Worm (Caenorhabditis elegans) whole organism, early embryonic: ENCODE measurements around the gene clec-50.

Experiments
- B0310.2 ChIP-seq: sonication (generic microtip); optimal IDR thresholded peaks from 2 replicates; lab custom pipeline; 2016; ENCODE audit warnings: mild to moderate bottlenecking, missing genetic modification characterization, missing compliant biosample characterization
- F13C5.2 ChIP-seq: sonication (generic microtip); optimal IDR thresholded peaks from 2 replicates; lab custom pipeline; 2017; ENCODE audit warnings: mild to moderate bottlenecking, missing genetic modification characterization, inconsistent platforms, missing compliant biosample characterization
- aly-1 ChIP-seq: sonication (generic microtip); optimal IDR thresholded peaks from 2 replicates; lab custom pipeline; 2016; ENCODE audit warnings: missing genetic modification characterization, missing compliant biosample characterization
- ama-1 ChIP-seq: fragments of 150-350 bp; optimal IDR thresholded peaks from 2 replicates; lab custom pipeline; 2014
- ceh-13 ChIP-seq: fragments of 200-800 bp; sonication (Bioruptor generic); optimal IDR thresholded peaks from 2 replicates; lab custom pipeline; 2018; ENCODE audit warnings: mild to moderate bottlenecking, missing genetic modification characterization, missing compliant biosample characterization
- ceh-36 ChIP-seq: sonication (generic microtip); optimal IDR thresholded peaks from 2 replicates; lab custom pipeline; 2016; ENCODE audit warnings: missing genetic modification characterization, inconsistent platforms, missing compliant biosample characterization
- ets-7 ChIP-seq: sonication (generic microtip); optimal IDR thresholded peaks from 2 replicates; lab custom pipeline; 2016; ENCODE audit warnings: missing genotype, missing genetic modification characterization, missing compliant biosample characterization
- flt-1 ChIP-seq: fragments of 200-800 bp; sonication (Bioruptor generic); IDR thresholded peaks from 2 replicates; pipeline ENCODE4 v1.3.6; 2022; ENCODE audit warnings: missing genetic modification characterization, missing compliant biosample characterization
- hmbx-1 ChIP-seq: sonication (generic microtip); optimal IDR thresholded peaks from 2 replicates; lab custom pipeline; 2016; ENCODE audit warnings: mild to moderate bottlenecking, missing genetic modification characterization, missing compliant biosample characterization
- hmg-4 ChIP-seq: fragments of 200-800 bp; sonication (Bioruptor generic); optimal IDR thresholded peaks from 2 replicates; lab custom pipeline; 2018; ENCODE audit warnings: mild to moderate bottlenecking, missing genetic modification characterization, missing compliant biosample characterization
- hnd-1 ChIP-seq: sonication (generic microtip); optimal IDR thresholded peaks from 2 replicates; lab custom pipeline; 2016; ENCODE audit warnings: missing genetic modification characterization, missing compliant biosample characterization
- pes-1 ChIP-seq: fragments of 200-800 bp; sonication (Bioruptor generic); IDR thresholded peaks from 2 replicates; pipeline ENCODE4 v1.3.6; 2022; ENCODE audit warnings: missing genetic modification reagents, missing genetic modification characterization, missing compliant biosample characterization
- scrt-1 ChIP-seq: fragments of 200-800 bp; sonication (Bioruptor generic); IDR thresholded peaks from 2 replicates; pipeline ENCODE4 v1.3.6; 2022; ENCODE audit warnings: missing genetic modification characterization, missing compliant biosample characterization
- sea-1 ChIP-seq: fragments of 200-800 bp; sonication (Bioruptor generic); conservative IDR thresholded peaks from 2 replicates; pipeline ENCODE4 v1.3.6; 2022; ENCODE audit warnings: missing genetic modification characterization, missing compliant biosample characterization
- tbx-11 ChIP-seq: fragments of 200-800 bp; sonication (Bioruptor generic); IDR thresholded peaks from 2 replicates; pipeline ENCODE4 v1.3.6; 2022; ENCODE audit warnings: missing genetic modification characterization, missing compliant biosample characterization
- tbx-37 ChIP-seq: fragments of 200-800 bp; sonication (Bioruptor generic); conservative IDR thresholded peaks from 2 replicates; pipeline ENCODE4 v1.3.6; 2022; ENCODE audit warnings: missing genetic modification reagents, missing genetic modification characterization, missing compliant biosample characterization
- tra-4 ChIP-seq: sonication (generic microtip); optimal IDR thresholded peaks from 2 replicates; lab custom pipeline; 2017; ENCODE audit warnings: missing genetic modification characterization, missing compliant biosample characterization

The clec-50 gene

DNA sequence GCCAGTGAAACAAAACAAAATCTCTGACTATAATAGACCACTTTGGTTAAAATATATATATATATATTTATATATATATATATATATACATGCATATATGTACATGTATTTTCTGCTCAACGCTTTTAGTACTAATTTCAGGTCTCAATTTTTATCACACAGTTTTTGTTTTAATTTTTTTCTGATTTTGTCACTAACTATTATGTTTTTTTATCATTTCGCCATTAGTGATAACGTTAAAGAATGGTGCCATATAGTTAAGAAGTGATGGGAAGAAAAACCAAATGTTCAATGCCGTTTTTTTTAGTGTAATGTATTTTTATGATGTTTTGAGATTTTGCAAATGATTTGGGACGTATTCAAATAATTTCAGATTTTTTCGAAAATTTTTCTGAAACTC is 837 bp downstream of the clec-50 start:
- no peak for TF ChIP-seq B0310.2
- TF ChIP-seq tbx-37 = no peak
- TF ChIP-seq flt-1 (GFP tag; lab: Robert Waterston, UW) = no peak
- TF ChIP-seq sea-1 (GFP tag; lab: Robert Waterston, UW) = no peak
- TF ChIP-seq hnd-1 (tag; lab: Kevin White, UChicago) = no peak
- TF ChIP-seq tra-4 (tag; lab: Kevin White, UChicago) = no peak
- TF ChIP-seq scrt-1 = no peak
- no peak for TF ChIP-seq hmbx-1 (tag; lab: Kevin White, UChicago)
- no peak for TF ChIP-seq aly-1 (tag; lab: Kevin White, UChicago)
- no peak for TF ChIP-seq tbx-11 (GFP tag; lab: Robert Waterston, UW)
- no peak for TF ChIP-seq ets-7 (tag; lab: Kevin White, UChicago)

DNA sequence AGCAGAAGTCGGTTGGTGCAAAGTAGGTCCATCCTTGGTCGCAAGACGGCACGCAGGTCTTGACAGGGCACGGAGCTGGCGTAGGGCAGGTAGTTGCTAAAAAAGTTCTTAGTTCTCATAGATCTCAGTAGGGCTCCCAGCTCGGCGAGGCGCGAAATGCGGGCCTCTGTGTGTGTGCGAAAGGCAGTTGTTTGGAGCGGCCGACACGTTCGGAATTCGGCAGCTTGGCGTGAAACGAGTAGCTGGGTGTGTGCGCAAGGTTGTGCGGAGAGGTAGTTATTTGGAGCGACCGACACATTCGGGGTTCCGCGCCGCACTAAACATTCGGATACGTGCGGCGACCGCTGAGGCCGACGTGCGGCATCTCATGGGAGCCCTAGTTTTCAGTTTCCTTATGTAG is 2.3 kb downstream of the clec-50 start:
- TF ChIP-seq scrt-1 = no peak
- TF ChIP-seq hnd-1 (tag; lab: Kevin White, UChicago) = no peak
- no peak for TF ChIP-seq hmg-4 (GFP tag; lab: Kevin White, UChicago)
- TF ChIP-seq B0310.2 = no peak
- TF ChIP-seq sea-1 (GFP tag; lab: Robert Waterston, UW) = no peak
- no peak for TF ChIP-seq tbx-11 (GFP tag; lab: Robert Waterston, UW)
- no peak for TF ChIP-seq aly-1 (tag; lab: Kevin White, UChicago)
- no peak for TF ChIP-seq ceh-36 (tag; lab: Kevin White, UChicago)
- no peak for TF ChIP-seq ceh-13 (GFP tag; lab: Kevin White, UChicago)

DNA sequence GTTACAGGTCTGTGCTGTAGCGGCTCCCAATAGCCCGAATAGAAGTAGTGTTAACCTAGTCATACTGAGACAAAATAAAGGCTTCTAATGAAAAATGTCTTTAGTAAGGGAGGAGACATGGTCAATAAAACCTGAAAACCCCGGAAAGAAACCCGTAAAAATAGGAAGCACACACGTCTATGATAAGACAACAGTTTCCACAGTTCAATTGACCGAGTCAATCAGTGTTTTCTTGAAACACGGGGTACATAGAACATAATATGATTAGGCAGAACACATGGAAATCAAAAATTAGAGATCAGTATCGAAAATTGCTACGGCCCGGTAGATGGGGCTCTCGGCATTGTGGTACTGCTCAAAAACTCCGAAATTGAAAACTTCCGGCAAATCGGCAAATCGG is 4.0 kb downstream of the clec-50 start, which contains the start of gene clec-49:
Gene clec-49 (minus strand): TSS at position 103 of the 400 bp plus-strand sequence.
- TF ChIP-seq ama-1 (lab: Kevin White, UChicago) (no peak), ets-7 (tag; lab: Kevin White, UChicago) (no peak)

DNA sequence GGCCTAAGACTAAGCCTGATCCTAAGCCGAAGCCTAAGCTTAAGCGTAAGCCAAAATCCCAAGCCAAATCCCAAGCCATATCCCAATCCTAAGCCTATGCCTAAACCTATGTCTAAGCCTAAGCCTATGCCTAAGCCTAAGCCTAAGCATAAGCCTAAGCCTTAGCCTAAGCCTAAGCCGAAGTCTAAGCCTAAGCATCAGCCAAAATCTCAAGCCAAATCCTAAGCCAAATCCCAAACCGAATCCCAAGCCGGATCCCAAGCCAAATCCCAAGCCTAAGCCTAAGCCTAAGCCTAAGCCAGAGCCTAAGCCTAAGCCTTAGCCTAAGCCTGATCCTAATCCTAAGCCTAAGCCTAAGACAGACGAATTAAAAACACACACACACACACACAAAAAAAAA is 8.0 kb downstream of the clec-50 start:
- peak; percentile 81 for TF ChIP-seq ceh-36 (tag; lab: Kevin White, UChicago)
- no peak for TF ChIP-seq flt-1 (GFP tag; lab: Robert Waterston, UW)
- no peak for TF ChIP-seq sea-1 (GFP tag; lab: Robert Waterston, UW)
- TF ChIP-seq scrt-1 = no peak
- no peak for TF ChIP-seq aly-1 (tag; lab: Kevin White, UChicago)
- no peak for TF ChIP-seq pes-1 (GFP tag; lab: Robert Waterston, UW)
- no peak for TF ChIP-seq B0310.2

DNA sequence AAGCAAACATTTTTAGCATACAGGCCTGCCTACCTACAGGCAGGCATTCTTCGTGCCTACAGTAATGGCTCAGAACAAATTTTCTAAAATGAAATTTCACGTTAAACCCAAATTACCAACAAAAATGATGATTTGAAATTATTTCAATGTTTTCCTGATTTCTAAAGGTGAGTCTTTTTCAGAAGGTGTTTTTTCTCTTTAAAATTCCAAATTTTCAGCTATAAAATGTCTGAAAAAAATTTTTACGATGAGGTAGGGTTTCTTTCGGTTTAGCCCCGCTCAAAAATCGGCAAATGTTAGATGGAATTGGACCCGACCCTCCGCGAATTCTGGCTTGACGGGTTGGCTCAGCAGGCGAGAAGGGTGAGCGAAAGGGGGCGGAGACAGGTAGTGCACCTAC is 9.3 kb downstream of the clec-50 start, which contains the start of gene W04E12.5:
Gene W04E12.5 (plus strand): TSS at position 301 of the 400 bp plus-strand sequence.
- TF ChIP-seq scrt-1 (no peak), ceh-36 (tag; lab: Kevin White, UChicago) (no peak), flt-1 (GFP tag; lab: Robert Waterston, UW) (no peak), aly-1 (tag; lab: Kevin White, UChicago) (no peak), hmg-4 (GFP tag; lab: Kevin White, UChicago) (no peak), B0310.2 (no peak), ets-7 (tag; lab: Kevin White, UChicago) (no peak), ceh-13 (GFP tag; lab: Kevin White, UChicago) (no peak), tbx-37 (no peak), F13C5.2 (tag; lab: Kevin White, UChicago) (no peak), tra-4 (tag; lab: Kevin White, UChicago) (no peak), pes-1 (GFP tag; lab: Robert Waterston, UW) (no peak), ama-1 (lab: Kevin White, UChicago) (no peak), sea-1 (GFP tag; lab: Robert Waterston, UW) (no peak), hmbx-1 (tag; lab: Kevin White, UChicago) (no peak), tbx-11 (GFP tag; lab: Robert Waterston, UW) (no peak), hnd-1 (tag; lab: Kevin White, UChicago) (no peak)

DNA sequence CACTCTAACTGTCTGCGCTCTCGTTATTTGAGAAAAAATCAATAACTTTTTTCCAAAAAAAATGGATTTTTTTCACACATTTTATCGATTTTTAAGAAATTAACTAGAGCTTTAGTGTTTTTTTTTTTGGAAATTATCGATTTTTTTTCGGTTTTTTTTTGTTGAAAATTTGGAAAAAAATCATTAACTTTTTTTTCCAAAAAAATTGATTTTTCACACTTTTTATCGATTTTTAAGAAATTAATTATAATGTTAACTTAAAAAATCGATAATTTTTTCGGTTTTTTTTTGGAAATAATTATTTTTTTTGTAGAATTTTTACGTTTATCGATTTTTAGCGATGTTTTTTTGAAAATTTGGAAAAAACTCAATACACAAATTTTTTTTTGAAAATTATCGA is 11.0 kb downstream of the clec-50 start:
- TF ChIP-seq scrt-1 (no peak), flt-1 (GFP tag; lab: Robert Waterston, UW) (no peak), tbx-11 (GFP tag; lab: Robert Waterston, UW) (no peak), hmg-4 (GFP tag; lab: Kevin White, UChicago) (no peak), F13C5.2 (tag; lab: Kevin White, UChicago) (no peak), ceh-13 (GFP tag; lab: Kevin White, UChicago) (no peak), pes-1 (GFP tag; lab: Robert Waterston, UW) (no peak), sea-1 (GFP tag; lab: Robert Waterston, UW) (no peak), ets-7 (tag; lab: Kevin White, UChicago) (no peak), ama-1 (lab: Kevin White, UChicago) (no peak), hnd-1 (tag; lab: Kevin White, UChicago) (no peak)

DNA sequence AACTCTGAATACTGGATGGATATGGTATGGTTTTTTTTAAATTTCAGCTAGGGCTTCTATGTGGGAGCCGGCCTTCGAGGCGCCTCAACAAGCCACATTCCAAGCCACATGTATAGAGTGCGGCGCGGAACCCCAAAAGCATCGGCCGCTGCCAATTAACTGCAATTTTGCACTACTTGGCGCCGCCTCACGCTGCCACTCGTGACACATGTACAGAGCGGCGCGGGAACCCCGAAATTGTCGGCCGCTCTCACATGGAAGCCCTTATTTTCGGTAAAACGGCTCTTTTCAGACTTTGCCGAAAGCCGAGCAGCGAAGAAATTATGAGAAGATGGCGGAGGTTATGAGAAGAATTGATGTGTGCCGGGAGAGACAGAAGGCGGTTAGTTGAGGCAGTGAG is 11.4 kb downstream of the clec-50 start:
- 0 out of 2 replicates have a peak, but pooled peaks have one; percentile 32 for TF ChIP-seq sea-1 (GFP tag; lab: Robert Waterston, UW)
- TF ChIP-seq ceh-36 (tag; lab: Kevin White, UChicago) = no peak

DNA sequence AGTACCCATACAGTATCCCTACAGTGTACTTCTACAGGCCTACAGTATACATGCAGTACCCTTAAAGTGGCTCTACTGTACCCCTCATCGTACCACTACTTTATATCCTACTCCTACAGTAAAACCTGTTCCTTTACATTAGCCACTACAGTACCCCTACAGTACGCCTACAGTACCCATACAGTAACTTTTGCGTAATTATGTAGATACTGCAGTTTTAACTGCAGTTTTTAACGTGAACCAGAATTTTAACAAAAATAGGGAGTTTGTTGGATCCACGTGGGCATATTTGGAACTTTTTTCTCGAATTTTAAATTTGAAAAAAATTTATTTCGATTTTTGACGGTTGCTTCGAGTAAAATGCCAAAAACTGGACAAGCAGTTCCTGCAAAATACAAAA is 11.9 kb downstream of the clec-50 start, which contains the start of gene W04E12.4:
Gene W04E12.4 (plus strand): TSS at position 301 of the 400 bp plus-strand sequence.
- TF ChIP-seq B0310.2 (no peak), sea-1 (GFP tag; lab: Robert Waterston, UW) (no peak), ceh-36 (tag; lab: Kevin White, UChicago) (no peak), tra-4 (tag; lab: Kevin White, UChicago) (no peak), flt-1 (GFP tag; lab: Robert Waterston, UW) (no peak), pes-1 (GFP tag; lab: Robert Waterston, UW) (no peak), hmbx-1 (tag; lab: Kevin White, UChicago) (no peak), tbx-11 (GFP tag; lab: Robert Waterston, UW) (no peak), tbx-37 (no peak), aly-1 (tag; lab: Kevin White, UChicago) (no peak), ets-7 (tag; lab: Kevin White, UChicago) (no peak), ceh-13 (GFP tag; lab: Kevin White, UChicago) (no peak), F13C5.2 (tag; lab: Kevin White, UChicago) (no peak), scrt-1 (no peak), hnd-1 (tag; lab: Kevin White, UChicago) (no peak), ama-1 (lab: Kevin White, UChicago) (no peak), hmg-4 (GFP tag; lab: Kevin White, UChicago) (no peak)
